Worm (Caenorhabditis elegans) whole organism, L4 larva: ENCODE data around the gene catp-4.

Experiments
- D1046.2 ChIP-seq: fragments of 200-800 bp; sonication (Bioruptor generic); IDR thresholded peaks from 2 replicates; pipeline ENCODE4 v1.3.6; 2022; ENCODE audit warnings: missing genetic modification characterization, missing compliant biosample characterization
- F10B5.3 ChIP-seq: sonication (generic microtip); optimal IDR thresholded peaks from 2 replicates; lab custom pipeline; 2016; ENCODE audit warnings: mild to moderate bottlenecking, missing genetic modification characterization, missing compliant biosample characterization
- F26F4.8 ChIP-seq: fragments of 200-800 bp; sonication (Bioruptor generic); conservative IDR thresholded peaks from 2 replicates; pipeline ENCODE4 v1.3.6; 2022; ENCODE audit warnings: missing genetic modification characterization, missing compliant biosample characterization
- F49E8.2 ChIP-seq: sonication (generic microtip); optimal IDR thresholded peaks from 2 replicates; lab custom pipeline; 2016; ENCODE audit warnings: missing compliant biosample characterization, mild to moderate bottlenecking, missing genetic modification characterization, borderline replicate concordance
- Y5F2A.4 ChIP-seq: fragments of 200-800 bp; sonication (Bioruptor generic); optimal IDR thresholded peaks from 2 replicates; lab custom pipeline; 2018; ENCODE audit warnings: mild to moderate bottlenecking, missing genetic modification characterization, missing compliant biosample characterization
- Y75B8A.6 ChIP-seq: fragments of 200-800 bp; sonication (Bioruptor generic); IDR thresholded peaks from 2 replicates; pipeline ENCODE4 v1.3.6; 2022; ENCODE audit warnings: missing genetic modification reagents, missing genetic modification characterization, missing compliant biosample characterization
- ZK337.2 ChIP-seq: fragments of 200-800 bp; sonication (Bioruptor generic); IDR thresholded peaks from 2 replicates; pipeline ENCODE4 v1.3.6; 2022; ENCODE audit warnings: missing genetic modification reagents, missing genetic modification characterization, missing compliant biosample characterization
- aha-1 ChIP-seq: fragments of 150-350 bp; peaks from one replicate; lab custom pipeline; 2014; ENCODE audit warnings: missing biosample characterization, missing genetic modification characterization
- ceh-44 ChIP-seq: fragments of 200-800 bp; sonication (Bioruptor generic); IDR thresholded peaks from 2 replicates; pipeline ENCODE4 v1.3.6; 2022; ENCODE audit warnings: missing genetic modification reagents, missing genetic modification characterization, missing compliant biosample characterization
- ces-1 ChIP-seq: fragments of 150-350 bp; sonication (generic microtip); optimal IDR thresholded peaks from 4 replicates; lab custom pipeline; 2014; ENCODE audit warnings: missing biosample characterization, missing genetic modification reagents, missing genetic modification characterization
- egl-43 ChIP-seq: fragments of 200-800 bp; sonication (Bioruptor generic); IDR thresholded peaks from 2 replicates; pipeline ENCODE4 v1.3.6; 2022; ENCODE audit warnings: missing genetic modification reagents, missing genetic modification characterization, missing compliant biosample characterization
- fkh-10 ChIP-seq: fragments of 150-350 bp; optimal IDR thresholded peaks from 2 replicates; lab custom pipeline; 2014; ENCODE audit warnings: missing biosample characterization, missing genetic modification reagents, missing genetic modification characterization
- fos-1 ChIP-seq: fragments of 150-350 bp; optimal IDR thresholded peaks from 2 replicates; lab custom pipeline; 2014; ENCODE audit warnings: missing biosample characterization, missing genetic modification characterization
- hlh-11 ChIP-seq: fragments of 200-800 bp; sonication (Bioruptor generic); optimal IDR thresholded peaks from 2 replicates; lab custom pipeline; 2018; ENCODE audit warnings: mild to moderate bottlenecking, missing genetic modification characterization, missing compliant biosample characterization
- lin-1 ChIP-seq: fragments of 200-800 bp; sonication (Bioruptor generic); IDR thresholded peaks from 2 replicates; pipeline ENCODE4 v1.3.6; 2022; ENCODE audit warnings: missing genetic modification reagents, missing genetic modification characterization, missing compliant biosample characterization
- lin-38 ChIP-seq: fragments of 200-800 bp; sonication (Bioruptor generic); IDR thresholded peaks from 2 replicates; pipeline ENCODE4 v1.3.6; 2022; ENCODE audit warnings: missing genetic modification reagents, missing genetic modification characterization, missing compliant biosample characterization
- madf-9 ChIP-seq: fragments of 200-800 bp; sonication (Bioruptor generic); conservative IDR thresholded peaks from 2 replicates; pipeline ENCODE4 v1.3.6; 2022; ENCODE audit warnings: missing genetic modification reagents, missing genetic modification characterization, missing compliant biosample characterization
- mdl-1 ChIP-seq, 2 experiments: fragments of 150-350 bp in 1 of 2; sonication (generic microtip) in 1 of 2; optimal IDR thresholded peaks; 2 replicates each; lab custom pipeline; 2014 to 2017; ENCODE audit warnings: missing biosample characterization in 2 of 2, missing genetic modification characterization in 2 of 2
- mdt-29 ChIP-seq: fragments of 200-800 bp; sonication (Bioruptor generic); IDR thresholded peaks from 2 replicates; pipeline ENCODE4 v1.3.6; 2022; ENCODE audit warnings: missing genetic modification reagents, missing genetic modification characterization, missing compliant biosample characterization
- mes-2 ChIP-seq: sonication (generic microtip); optimal IDR thresholded peaks from 2 replicates; lab custom pipeline; 2016; ENCODE audit warnings: missing genotype, mild to moderate bottlenecking, missing genetic modification characterization, missing compliant biosample characterization; ENCODE audit not compliant: poor library complexity, severe bottlenecking
- nhr-10 ChIP-seq: fragments of 150-350 bp; optimal IDR thresholded peaks from 2 replicates; lab custom pipeline; 2014; ENCODE audit warnings: missing biosample characterization, missing genetic modification characterization
- nhr-28 ChIP-seq: fragments of 150-350 bp; optimal IDR thresholded peaks from 2 replicates; lab custom pipeline; 2014; ENCODE audit warnings: missing biosample characterization, missing genetic modification characterization
- nhr-48 ChIP-seq: sonication (generic microtip); optimal IDR thresholded peaks from 2 replicates; lab custom pipeline; 2016; ENCODE audit warnings: mild to moderate bottlenecking, missing genetic modification characterization, missing compliant biosample characterization
- nhr-6 ChIP-seq: fragments of 150-350 bp; optimal IDR thresholded peaks from 2 replicates; lab custom pipeline; 2014; ENCODE audit warnings: missing biosample characterization, missing genetic modification characterization
- php-3 ChIP-seq: fragments of 200-800 bp; sonication (Bioruptor generic); IDR thresholded peaks from 2 replicates; pipeline ENCODE4 v1.3.6; 2022; ENCODE audit warnings: missing genetic modification reagents, missing genetic modification characterization, missing compliant biosample characterization
- skn-1 ChIP-seq: fragments of 150-350 bp; optimal IDR thresholded peaks from 2 replicates; lab custom pipeline; 2014; ENCODE audit warnings: missing biosample characterization, missing genetic modification characterization
- spr-3 ChIP-seq: fragments of 200-800 bp; sonication (Bioruptor generic); optimal IDR thresholded peaks from 2 replicates; lab custom pipeline; 2018; ENCODE audit warnings: mild to moderate bottlenecking, missing genetic modification characterization, missing compliant biosample characterization
- unc-62 ChIP-seq, 3 experiments: fragments of 150-350 bp in 1 of 3; sonication (generic microtip); optimal IDR thresholded peaks in 2 of 3; peaks in 1 of 3; 1 replicate in 1 of 3; 2 replicates in 2 of 3; lab custom pipeline; 2014 to 2017; ENCODE audit warnings: missing biosample characterization in 3 of 3, missing genetic modification characterization in 3 of 3, missing genetic modification reagents in 3 of 3, missing genotype in 1 of 3
- zfp-3 ChIP-seq: fragments of 200-800 bp; sonication (Bioruptor generic); conservative IDR thresholded peaks from 2 replicates; pipeline ENCODE4 v1.3.6; 2022; ENCODE audit warnings: missing genetic modification reagents, missing genetic modification characterization, missing compliant biosample characterization
- zip-11 ChIP-seq: fragments of 200-800 bp; sonication (Bioruptor generic); IDR thresholded peaks from 2 replicates; pipeline ENCODE4 v1.3.6; 2022; ENCODE audit warnings: missing genetic modification characterization, missing compliant biosample characterization
- ztf-7 ChIP-seq: fragments of 150-350 bp; optimal IDR thresholded peaks from 2 replicates; lab custom pipeline; 2014; ENCODE audit warnings: missing biosample characterization, missing genetic modification characterization

The catp-4 gene

ce11 chrII:14616927-14617326 lies 23.5 kb downstream of the catp-4 start (continued):
- no peak for TF ChIP-seq ces-1 (GFP tag; lab: Kevin White, UChicago)
- TF ChIP-seq egl-43 (GFP tag; lab: Robert Waterston, UW): peak; percentile 92
- no peak for TF ChIP-seq Y75B8A.6 (GFP tag; lab: Robert Waterston, UW)
- TF ChIP-seq fos-1 (tag; lab: Kevin White, UChicago): no peak
- TF ChIP-seq php-3 (GFP tag; lab: Robert Waterston, UW): no peak; the same call in 1 of the 2 replicates
- TF ChIP-seq nhr-6: no peak
- no peak for TF ChIP-seq mdl-1 (tag; optimal IDR thresholded peaks at IDR 0.05; lab: Kevin White, UChicago)
- no peak for TF ChIP-seq zip-11 (GFP tag; lab: Robert Waterston, UW)
- peak; percentile 79 for TF ChIP-seq lin-1 (GFP tag; lab: Robert Waterston, UW)
- no peak for TF ChIP-seq ztf-7
- peak; percentile 86 for TF ChIP-seq D1046.2 (GFP tag; lab: Robert Waterston, UW)
- peak; percentile 77; the same call in 1 of the 2 replicates for TF ChIP-seq lin-38 (GFP tag; lab: Robert Waterston, UW)
- peak; percentile 71; the same call in 1 of the 2 replicates for TF ChIP-seq zfp-3 (GFP tag; lab: Robert Waterston, UW)
- no peak for TF ChIP-seq F49E8.2 (tag; lab: Kevin White, UChicago)
- TF ChIP-seq ceh-44 (GFP tag; lab: Robert Waterston, UW): 0 out of 2 replicates have a peak, but pooled peaks have one; percentile 28
- TF ChIP-seq fkh-10 (GFP tag; lab: Kevin White, UChicago): no peak
- TF ChIP-seq nhr-10 (tag; lab: Kevin White, UChicago): no peak
- TF ChIP-seq F26F4.8 (GFP tag; lab: Robert Waterston, UW): peak; percentile 82
- TF ChIP-seq mes-2 (tag; lab: Kevin White, UChicago): peak; percentile 78
- no peak for TF ChIP-seq aha-1 (tag; lab: Kevin White, UChicago)
- peak; percentile 66; the same call in 1 of the 2 replicates for TF ChIP-seq madf-9 (GFP tag; lab: Robert Waterston, UW)
- TF ChIP-seq nhr-48 (tag; lab: Kevin White, UChicago): peak; percentile 48
- TF ChIP-seq, all 104 proteins: peak for 50

DNA sequence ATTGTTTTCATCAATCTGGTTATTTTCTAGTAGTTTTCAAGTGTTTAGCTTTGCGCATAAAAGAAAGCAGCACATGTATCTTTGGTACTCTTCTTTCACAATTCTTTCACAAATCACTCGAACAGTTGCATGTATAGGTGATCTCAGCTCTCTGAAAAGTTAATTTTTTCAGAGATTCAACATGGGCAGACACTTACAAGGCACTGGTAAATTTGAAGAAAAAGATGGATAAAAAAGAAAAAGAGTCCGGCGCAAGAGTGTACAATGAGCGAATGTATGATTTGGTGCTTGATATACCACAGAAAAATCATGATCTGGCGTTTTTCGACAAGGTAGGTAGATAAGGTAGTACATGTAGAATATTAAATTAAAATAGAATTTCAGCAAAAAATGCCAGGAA lies 24.8 kb downstream of the catp-4 start:
- no peak for TF ChIP-seq mdt-29
- TF ChIP-seq aha-1 (tag; lab: Kevin White, UChicago): peak; percentile 97
- TF ChIP-seq ces-1 (GFP tag; lab: Kevin White, UChicago): no peak

ce11 chrII:14618764-14619163 lies 25.4 kb downstream of the catp-4 start:
- TF ChIP-seq mdl-1 (tag; optimal IDR thresholded peaks at IDR 0.05; lab: Kevin White, UChicago) (no peak), F10B5.3 (tag; lab: Kevin White, UChicago) (no peak), unc-62 (GFP tag; optimal IDR thresholded peaks at IDR 0.05 in 1 of 2; lab: Kevin White, UChicago) (peak in 1 of 2 experiments; percentile 90), unc-62 (tag; optimal IDR thresholded peaks at IDR 0.05; lab: Kevin White, UChicago) (no peak), Y75B8A.6 (GFP tag; lab: Robert Waterston, UW) (no peak), nhr-28 (tag; lab: Kevin White, UChicago) (peak; percentile 20), Y5F2A.4 (GFP tag; lab: Kevin White, UChicago) (no peak)

- peak; percentile 10 for TF ChIP-seq hlh-11 (tag; lab: Kevin White, UChicago)
- peak in 1 of 2 experiments; percentile 4 for TF ChIP-seq unc-62 (GFP tag; optimal IDR thresholded peaks at IDR 0.05 in 1 of 2; lab: Kevin White, UChicago)
- TF ChIP-seq unc-62 (tag; optimal IDR thresholded peaks at IDR 0.05; lab: Kevin White, UChicago): no peak
- no peak for TF ChIP-seq ZK337.2 (GFP tag; lab: Robert Waterston, UW)
- TF ChIP-seq spr-3 (GFP tag; lab: Kevin White, UChicago): no peak
- TF ChIP-seq, all 104 proteins: peak for 2
Measured at ce11 chrII:14619806-14620205, 26.4 kb downstream of the catp-4 start.

DNA sequence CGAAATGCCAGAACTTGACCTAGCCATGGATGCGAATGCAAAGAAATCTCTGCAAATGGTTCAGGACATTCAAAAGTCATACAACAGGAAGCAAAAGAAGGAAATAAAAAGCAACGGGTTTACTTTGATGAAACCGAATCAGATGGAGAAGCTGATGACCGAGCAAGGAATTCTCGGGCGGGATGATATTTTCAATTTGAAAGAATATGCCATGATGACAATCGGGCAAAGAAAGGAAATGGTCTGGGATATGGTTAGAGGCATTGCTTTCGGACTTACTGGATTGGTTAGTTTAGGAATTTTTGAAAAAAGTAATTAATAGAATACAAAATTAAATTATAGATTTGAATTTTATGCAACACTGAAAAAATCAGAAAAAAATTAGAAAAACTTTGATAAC lies 27.3 kb downstream of the catp-4 start:
- TF ChIP-seq fkh-10 (GFP tag; lab: Kevin White, UChicago): no peak
- TF ChIP-seq aha-1 (tag; lab: Kevin White, UChicago): peak; percentile 94
- no peak for TF ChIP-seq skn-1
- TF ChIP-seq, all 104 proteins: peak for 1
